Fruit fly (Drosophila melanogaster) whole organism, embryonic: ENCODE data around the gene cmet.

ENCODE experiments used
- B-H1 ChIP-seq: fragments of 200-800 bp; sonication (Bioruptor generic); IDR thresholded peaks from 3 replicates; pipeline ENCODE4 v1.3.6; 2022; ENCODE audit warnings: missing biosample characterization, missing genetic modification characterization
- Blimp-1 ChIP-seq: fragments of 200-800 bp; sonication (Bioruptor generic); optimal IDR thresholded peaks from 3 replicates; lab custom pipeline; 2018; ENCODE audit warnings: missing biosample characterization, missing genetic modification characterization, mild to moderate bottlenecking, moderate library complexity, missing genetic modification reagents
- CG10274 ChIP-seq: fragments of 200-800 bp; sonication (Bioruptor generic); optimal IDR thresholded peaks from 3 replicates; lab custom pipeline; 2017; ENCODE audit warnings: missing biosample characterization, mild to moderate bottlenecking, missing genetic modification characterization
- CG11398 ChIP-seq: fragments of 200-800 bp; sonication (Bioruptor generic); optimal IDR thresholded peaks from 2 replicates; lab custom pipeline; 2016; ENCODE audit warnings: missing biosample characterization, missing genetic modification characterization
- CG11723 ChIP-seq: fragments of 200-800 bp; sonication (Bioruptor generic); optimal IDR thresholded peaks from 2 replicates; lab custom pipeline; 2017; ENCODE audit warnings: missing biosample characterization, mild to moderate bottlenecking, missing genetic modification characterization
- CG13123 ChIP-seq: fragments of 200-800 bp; sonication (Bioruptor generic); optimal IDR thresholded peaks from 2 replicates; lab custom pipeline; 2016; ENCODE audit warnings: missing biosample characterization, missing genetic modification characterization
- CG13624 ChIP-seq: fragments of 200-800 bp; sonication (Bioruptor generic); optimal IDR thresholded peaks from 2 replicates; lab custom pipeline; 2016; ENCODE audit warnings: missing biosample characterization, missing genetic modification characterization
- CG13775 ChIP-seq: fragments of 200-800 bp; sonication (Bioruptor generic); optimal IDR thresholded peaks from 3 replicates; lab custom pipeline; 2017; ENCODE audit warnings: missing biosample characterization, mild to moderate bottlenecking, missing genetic modification characterization
- CG16813 ChIP-seq: fragments of 200-800 bp; sonication (Bioruptor generic); IDR thresholded peaks from 3 replicates; pipeline ENCODE4 v1.3.6; 2022; ENCODE audit warnings: missing biosample characterization, missing genetic modification characterization; ENCODE audit not compliant: partially characterized antibody
- CG1792 ChIP-seq: fragments of 200-800 bp; sonication (Bioruptor generic); optimal IDR thresholded peaks from 2 replicates; lab custom pipeline; 2016; ENCODE audit warnings: missing biosample characterization, missing genetic modification characterization
- CG18764 ChIP-seq: fragments of 200-800 bp; sonication (Bioruptor generic); optimal IDR thresholded peaks from 3 replicates; lab custom pipeline; 2016; ENCODE audit warnings: missing biosample characterization, missing genetic modification characterization
- CG2199 ChIP-seq: fragments of 200-800 bp; sonication (Bioruptor generic); IDR thresholded peaks from 3 replicates; pipeline ENCODE4 v1.3.6; 2022; ENCODE audit warnings: missing biosample characterization, missing genetic modification characterization
- CG31441 ChIP-seq: fragments of 200-800 bp; sonication (Bioruptor generic); IDR thresholded peaks from 2 replicates; pipeline ENCODE4 v1.3.6; 2022; ENCODE audit warnings: missing biosample characterization, missing genetic modification characterization
- CG3281 ChIP-seq: fragments of 200-800 bp; sonication (Bioruptor generic); optimal IDR thresholded peaks from 3 replicates; lab custom pipeline; 2017; ENCODE audit warnings: missing biosample characterization, mild to moderate bottlenecking, missing genetic modification characterization
- CG3847 ChIP-seq: fragments of 200-800 bp; sonication (Bioruptor generic); IDR thresholded peaks from 2 replicates; pipeline ENCODE4 v1.3.6; 2022; ENCODE audit warnings: missing biosample characterization, missing genetic modification characterization
- CG5180 ChIP-seq: fragments of 200-800 bp; sonication (Bioruptor generic); optimal IDR thresholded peaks from 3 replicates; lab custom pipeline; 2017; ENCODE audit warnings: missing biosample characterization, missing genetic modification characterization, mild to moderate bottlenecking, moderate library complexity, missing genetic modification reagents
- Camta ChIP-seq: fragments of 200-800 bp; sonication (Bioruptor generic); optimal IDR thresholded peaks from 2 replicates; lab custom pipeline; 2016; ENCODE audit warnings: missing biosample characterization, missing genetic modification characterization
- Dip3 ChIP-seq: fragments of 200-800 bp; sonication (Bioruptor generic); optimal IDR thresholded peaks from 3 replicates; lab custom pipeline; 2016; ENCODE audit warnings: missing biosample characterization, missing genetic modification characterization
- Dll ChIP-seq: fragments of 200-800 bp; sonication (Bioruptor generic); IDR thresholded peaks from 4 replicates; pipeline ENCODE4 v1.3.6; 2022; ENCODE audit warnings: missing biosample characterization, missing genetic modification characterization; ENCODE audit not compliant: partially characterized antibody
- E2f1 ChIP-seq: fragments of 200-800 bp; sonication (Bioruptor generic); IDR thresholded peaks from 2 replicates; pipeline ENCODE4 v1.3.6; 2022; ENCODE audit warnings: missing biosample characterization, missing genetic modification characterization
- Hr51 ChIP-seq, 2 experiments: fragments of 200-800 bp; sonication (Bioruptor generic); optimal IDR thresholded peaks; 2 replicates in 1 of 2; 3 replicates in 1 of 2; lab custom pipeline; 2016 to 2018; ENCODE audit warnings: missing biosample characterization in 2 of 2, missing genetic modification characterization in 2 of 2, mild to moderate bottlenecking in 1 of 2, moderate library complexity in 1 of 2
- Hr78 ChIP-seq, 2 experiments: fragments of 200-800 bp in 1 of 2; fragments of >200 bp in 1 of 2; sonication (Bioruptor generic) in 1 of 2; optimal IDR thresholded peaks; 2 replicates each; lab custom pipeline; 2017 to 2019; ENCODE audit warnings: missing biosample characterization in 2 of 2, missing genetic modification characterization in 2 of 2, mild to moderate bottlenecking in 1 of 2, moderate library complexity in 1 of 2
- Kr ChIP-seq: fragments of 200-800 bp; sonication (Bioruptor generic); optimal IDR thresholded peaks from 2 replicates; lab custom pipeline; 2017; ENCODE audit warnings: missing biosample characterization, mild to moderate bottlenecking, missing genetic modification characterization
- Neu2 ChIP-seq: fragments of 200-800 bp; sonication (Bioruptor generic); optimal IDR thresholded peaks from 3 replicates; lab custom pipeline; 2016; ENCODE audit warnings: missing biosample characterization, missing genetic modification characterization, borderline replicate concordance
- Nf-YC ChIP-seq: fragments of 200-800 bp; optimal IDR thresholded peaks from 3 replicates; lab custom pipeline; 2019; ENCODE audit warnings: missing biosample characterization, mild to moderate bottlenecking, missing genetic modification characterization, moderate library complexity
- Xbp1 ChIP-seq: fragments of 200-800 bp; sonication (Bioruptor generic); optimal IDR thresholded peaks from 3 replicates; lab custom pipeline; 2016; ENCODE audit warnings: missing biosample characterization, mild to moderate bottlenecking, missing genetic modification characterization
- az2 ChIP-seq: fragments of 200-800 bp; sonication (Bioruptor generic); optimal IDR thresholded peaks from 3 replicates; lab custom pipeline; 2016; ENCODE audit warnings: missing biosample characterization, missing genetic modification characterization
- cad ChIP-seq: fragments of >200 bp; optimal IDR thresholded peaks from 2 replicates; lab custom pipeline; 2017; ENCODE audit warnings: missing biosample characterization, missing genetic modification characterization
- cato ChIP-seq: fragments of 200-800 bp; sonication (Bioruptor generic); optimal IDR thresholded peaks from 2 replicates; lab custom pipeline; 2016; ENCODE audit warnings: missing biosample characterization, missing genetic modification characterization, borderline replicate concordance
- corto ChIP-seq: fragments of 200-800 bp; sonication (Bioruptor generic); optimal IDR thresholded peaks from 2 replicates; lab custom pipeline; 2016; ENCODE audit warnings: missing biosample characterization, mild to moderate bottlenecking, missing genetic modification characterization, moderate library complexity
- crol ChIP-seq: fragments of 200-800 bp; sonication (Bioruptor generic); IDR thresholded peaks from 2 replicates; pipeline ENCODE4 v1.3.6; 2022; ENCODE audit warnings: missing biosample characterization, missing genetic modification characterization
- ewg ChIP-seq: fragments of 200-800 bp; sonication (Bioruptor generic); optimal IDR thresholded peaks from 3 replicates; lab custom pipeline; 2017; ENCODE audit warnings: mild to moderate bottlenecking, missing biosample characterization, missing genetic modification reagents, missing genetic modification characterization
- fd96Cb ChIP-seq: fragments of 200-800 bp; sonication (Bioruptor generic); optimal IDR thresholded peaks from 2 replicates; lab custom pipeline; 2018; ENCODE audit warnings: missing biosample characterization, mild to moderate bottlenecking, missing genetic modification characterization, moderate library complexity
- gem ChIP-seq: fragments of 200-800 bp; sonication (Bioruptor generic); optimal IDR thresholded peaks from 2 replicates; lab custom pipeline; 2019; ENCODE audit warnings: missing biosample characterization, mild to moderate bottlenecking, missing genetic modification characterization, moderate library complexity
- hb ChIP-seq: fragments of 200-800 bp; sonication (Bioruptor generic); IDR thresholded peaks from 3 replicates; pipeline ENCODE4 v1.3.6; 2022; ENCODE audit warnings: missing biosample characterization, missing genetic modification characterization; ENCODE audit not compliant: partially characterized antibody
- onecut ChIP-seq: fragments of 200-800 bp; sonication (Bioruptor generic); IDR thresholded peaks from 2 replicates; pipeline ENCODE4 v1.3.6; 2022; ENCODE audit warnings: missing biosample characterization, missing genetic modification characterization
- psq ChIP-seq: fragments of 200-800 bp; sonication (Bioruptor generic); optimal IDR thresholded peaks from 2 replicates; lab custom pipeline; 2017; ENCODE audit warnings: missing biosample characterization, missing genetic modification characterization
- sens ChIP-seq: fragments of 200-800 bp; sonication (Bioruptor generic); peaks from one replicate; lab custom pipeline; 2016; ENCODE audit warnings: missing biosample characterization, missing genetic modification characterization
- slp2 ChIP-seq: fragments of 200-800 bp; sonication (Bioruptor generic); optimal IDR thresholded peaks from 2 replicates; lab custom pipeline; 2016; ENCODE audit warnings: missing biosample characterization, missing genetic modification characterization
- sob ChIP-seq: fragments of 200-800 bp; sonication (Bioruptor generic); IDR thresholded peaks from 2 replicates; pipeline ENCODE4 v1.3.6; 2022; ENCODE audit warnings: missing biosample characterization, missing genetic modification characterization
- tll ChIP-seq, 2 experiments: fragments of 200-800 bp in 1 of 2; fragments of >200 bp in 1 of 2; sonication (Bioruptor generic) in 1 of 2; optimal IDR thresholded peaks; 2 replicates each; lab custom pipeline; 2017 to 2019; ENCODE audit warnings: missing biosample characterization in 2 of 2, missing genetic modification characterization in 2 of 2, mild to moderate bottlenecking in 1 of 2, moderate library complexity in 1 of 2
- trem ChIP-seq: fragments of 200-800 bp; optimal IDR thresholded peaks from 3 replicates; lab custom pipeline; 2019; ENCODE audit warnings: missing biosample characterization, mild to moderate bottlenecking, missing genetic modification characterization, moderate library complexity
- wor ChIP-seq: fragments of 200-800 bp; sonication (Bioruptor generic); IDR thresholded peaks from 2 replicates; pipeline ENCODE4 v1.3.6; 2022; ENCODE audit warnings: missing biosample characterization, missing genetic modification characterization
- zen ChIP-seq: fragments of 200-800 bp; sonication (Bioruptor generic); optimal IDR thresholded peaks from 3 replicates; lab custom pipeline; 2018; ENCODE audit warnings: missing biosample characterization, mild to moderate bottlenecking, missing genetic modification characterization, moderate library complexity
- zen2 ChIP-seq: fragments of 200-800 bp; sonication (Bioruptor generic); IDR thresholded peaks from 3 replicates; pipeline ENCODE4 v1.3.6; 2022; ENCODE audit warnings: missing biosample characterization, missing genetic modification characterization; ENCODE audit not compliant: partially characterized antibody
- zf30C ChIP-seq: fragments of 200-800 bp; sonication (Bioruptor generic); optimal IDR thresholded peaks from 3 replicates; lab custom pipeline; 2018; ENCODE audit warnings: missing biosample characterization, mild to moderate bottlenecking, missing genetic modification characterization

The cmet gene

dm6 chr2L:11227258-11227657, 41.5 kb downstream of the cmet start:
- no peak for TF ChIP-seq onecut (GFP tag; lab: Robert Waterston, UW)
- TF ChIP-seq wor (GFP tag; lab: Robert Waterston, UW), result no peak
- peak; percentile 66 for TF ChIP-seq sens (GFP tag; lab: Kevin White, UChicago)
- no peak for TF ChIP-seq Camta (GFP tag; lab: Kevin White, UChicago)
- peak; percentile 15; the same call in 1 of the 2 replicates for TF ChIP-seq crol (GFP tag; lab: Robert Waterston, UW)

dm6 chr2L:11226035-11226434, 42.8 kb downstream of the cmet start:
- TF ChIP-seq CG13775 (no peak), sens (GFP tag; lab: Kevin White, UChicago) (peak; percentile 55), gem (peak; percentile 0), zf30C (GFP tag; lab: Kevin White, UChicago) (peak; percentile 57), CG11398 (GFP tag; lab: Kevin White, UChicago) (no peak)

DNA sequence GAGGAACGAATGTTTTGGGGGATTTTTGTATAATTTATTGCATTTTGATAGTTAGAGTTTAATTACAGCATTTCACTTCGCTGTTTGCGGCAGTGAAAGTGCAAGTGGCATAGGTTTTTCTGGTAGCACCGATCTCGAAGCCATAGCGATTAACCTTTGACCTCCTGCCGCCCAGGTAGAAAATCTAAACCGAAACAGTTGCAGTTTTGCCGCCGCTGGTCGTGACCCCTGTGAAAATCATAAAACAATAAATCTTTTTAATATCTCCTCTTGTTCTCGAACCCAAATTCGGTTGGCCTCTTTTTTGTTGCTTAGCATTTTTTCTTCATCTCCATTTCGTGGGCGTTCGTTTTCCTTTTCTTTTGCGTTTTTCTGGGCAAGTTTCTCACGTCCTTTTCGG, 44.4 kb downstream of the cmet start:
- peak in 1 of 2 experiments; percentile 78 for TF ChIP-seq tll (GFP tag; optimal IDR thresholded peaks at IDR 0.05; lab: Kevin White, UChicago)
- no peak for TF ChIP-seq CG18764
- TF ChIP-seq slp2 (GFP tag; lab: Kevin White, UChicago), result no peak
- TF ChIP-seq cad (GFP tag; lab: Kevin White, UChicago), result peak; percentile 91
- TF ChIP-seq zen (tag; lab: Kevin White, UChicago), result peak; percentile 22
- peak; percentile 43 for TF ChIP-seq Blimp-1 (GFP tag; lab: Kevin White, UChicago)
- TF ChIP-seq psq, result no peak
- peak in 1 of 2 experiments; percentile 89 for TF ChIP-seq Hr78 (GFP tag; optimal IDR thresholded peaks at IDR 0.05; lab: Kevin White, UChicago)
- no peak for TF ChIP-seq sob (GFP tag; lab: Robert Waterston, UW)

DNA sequence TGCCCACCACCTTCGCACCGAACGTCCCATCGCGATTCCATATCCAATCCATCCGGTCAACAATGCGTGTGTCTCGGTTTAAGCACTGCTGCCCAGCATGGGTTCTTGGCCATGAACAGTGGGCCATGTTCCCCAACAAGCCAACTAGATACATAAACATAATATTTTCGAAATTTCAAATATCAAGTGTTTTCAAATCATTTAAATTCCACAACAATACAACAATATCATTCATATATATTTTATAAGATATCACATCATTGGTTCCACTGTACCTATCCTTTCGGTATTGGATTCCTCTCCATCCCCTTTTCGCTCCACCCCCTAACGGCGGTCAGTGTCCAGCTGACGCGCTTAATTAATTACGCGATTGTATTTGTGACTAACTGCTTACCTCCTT, 46.7 kb downstream of the cmet start:
- TF ChIP-seq CG1792 (no peak), Hr51 (GFP tag; optimal IDR thresholded peaks at IDR 0.05; lab: Kevin White, UChicago) (peak in 1 of 2 experiments; percentile 6), CG2199 (GFP tag; lab: Robert Waterston, UW) (no peak), Kr (GFP tag; lab: Kevin White, UChicago) (no peak), cato (no peak), Neu2 (GFP tag; lab: Kevin White, UChicago) (no peak), zen2 (GFP tag; lab: Robert Waterston, UW) (no peak), CG10274 (no peak), CG11723 (GFP tag; lab: Kevin White, UChicago) (no peak), CG3281 (no peak), trem (tag; lab: Kevin White, UChicago) (no peak), E2f1 (GFP tag; lab: Robert Waterston, UW) (peak; percentile 58), CG3847 (GFP tag; lab: Robert Waterston, UW) (no peak), B-H1 (GFP tag; lab: Robert Waterston, UW) (no peak), corto (GFP tag; lab: Kevin White, UChicago) (peak; percentile 61), CG16813 (GFP tag; lab: Robert Waterston, UW) (no peak), hb (GFP tag; lab: Robert Waterston, UW) (no peak), az2 (GFP tag; lab: Kevin White, UChicago) (no peak), CG5180 (GFP tag; lab: Kevin White, UChicago) (no peak), Nf-YC (no peak), CG13624 (GFP tag; lab: Kevin White, UChicago) (no peak), fd96Cb (no peak), CG13123 (GFP tag; lab: Kevin White, UChicago) (no peak), Dll (GFP tag; lab: Robert Waterston, UW) (no peak), ewg (GFP tag; lab: Kevin White, UChicago) (no peak), CG31441 (GFP tag; lab: Robert Waterston, UW) (no peak), Dip3 (no peak), Xbp1 (GFP tag; lab: Kevin White, UChicago) (peak; percentile 17)
